Worm (Caenorhabditis elegans): ENCODE results near the gene srsx-27.

ce11 chrV:10191242-10191641 lies 41.4 kb downstream of the srsx-27 start:
- no peak for TF ChIP-seq unc-62 (GFP tag; optimal IDR thresholded peaks at IDR 0.05)
- no peak for TF ChIP-seq xbp-1 (tag; optimal IDR thresholded peaks at IDR 0.05)
- TF ChIP-seq nhr-71 (tag; optimal IDR thresholded peaks at IDR 0.05) = no peak
- no peak for TF ChIP-seq tbx-2 (tag; optimal IDR thresholded peaks at IDR 0.05)
- TF ChIP-seq nhr-84 (tag; optimal IDR thresholded peaks at IDR 0.05) = no peak
- no peak for TF ChIP-seq sox-4 (tag; optimal IDR thresholded peaks at IDR 0.05)
- no peak for TF ChIP-seq unc-130 (tag; optimal IDR thresholded peaks at IDR 0.05)
- TF ChIP-seq blmp-1 (tag; optimal IDR thresholded peaks at IDR 0.05) = no peak
- TF ChIP-seq zag-1 (tag; optimal IDR thresholded peaks at IDR 0.05) = no peak

All from whole organism, L1 larva.